Worm (Caenorhabditis elegans) whole organism, young adult: Measurements from ENCODE around the gene C28D4.18.

ENCODE experiments used
- F33H1.4 ChIP-seq: fragments of 200-800 bp; sonication (Bioruptor generic); IDR thresholded peaks from 2 replicates; pipeline ENCODE4 v1.3.6; 2022; ENCODE audit warnings: missing genetic modification reagents, missing genetic modification characterization, missing compliant biosample characterization
- T26A5.8 ChIP-seq: sonication (generic microtip); optimal IDR thresholded peaks from 2 replicates; lab custom pipeline; 2016; ENCODE audit warnings: missing genetic modification characterization, missing compliant biosample characterization
- ZK185.1 ChIP-seq: sonication (generic microtip); optimal IDR thresholded peaks from 2 replicates; lab custom pipeline; 2016; ENCODE audit warnings: mild to moderate bottlenecking, missing genetic modification characterization, missing compliant biosample characterization; ENCODE audit not compliant: poor library complexity, severe bottlenecking
- ama-1 ChIP-seq, 3 experiments: fragments of 150-350 bp in 1 of 3; sonication (generic microtip) in 2 of 3; optimal IDR thresholded peaks; 2 replicates each; lab custom pipeline; 2014 to 2018; ENCODE audit warnings: missing biosample characterization in 2 of 3, missing genetic modification characterization in 2 of 3, missing genetic modification reagents in 2 of 3
- ceh-58 ChIP-seq: fragments of 200-800 bp; sonication (Bioruptor generic); IDR thresholded peaks from 2 replicates; pipeline ENCODE4 v1.3.6; 2022; ENCODE audit warnings: missing genetic modification characterization, missing compliant biosample characterization
- dpff-1 ChIP-seq: sonication (generic microtip); optimal IDR thresholded peaks from 2 replicates; lab custom pipeline; 2017; ENCODE audit warnings: mild to moderate bottlenecking, missing genetic modification characterization, missing compliant biosample characterization
- efl-1 ChIP-seq: fragments of 150-350 bp; optimal IDR thresholded peaks from 2 replicates; lab custom pipeline; 2014; ENCODE audit warnings: missing biosample characterization, missing genetic modification reagents, missing genetic modification characterization
- egl-44 ChIP-seq: fragments of 200-800 bp; sonication (Bioruptor generic); IDR thresholded peaks from 2 replicates; pipeline ENCODE4 v1.3.6; 2022; ENCODE audit warnings: missing genetic modification reagents, missing genetic modification characterization, missing compliant biosample characterization
- hmg-20 ChIP-seq: fragments of 200-800 bp; sonication (Bioruptor generic); IDR thresholded peaks from 2 replicates; pipeline ENCODE4 v1.3.6; 2022; ENCODE audit warnings: missing genetic modification reagents, missing genetic modification characterization, missing compliant biosample characterization
- lin-40 ChIP-seq: sonication (generic microtip); optimal IDR thresholded peaks from 2 replicates; lab custom pipeline; 2016; ENCODE audit warnings: missing genetic modification characterization, mild to moderate bottlenecking, missing compliant biosample characterization, missing genotype, missing genetic modification reagents
- madf-3 ChIP-seq: fragments of 200-800 bp; sonication (Bioruptor generic); IDR thresholded peaks from 2 replicates; pipeline ENCODE4 v1.3.6; 2022; ENCODE audit warnings: missing genetic modification reagents, missing genetic modification characterization, missing compliant biosample characterization
- madf-6 ChIP-seq: fragments of 200-800 bp; sonication (Bioruptor generic); IDR thresholded peaks from 2 replicates; pipeline ENCODE4 v1.3.6; 2022; ENCODE audit warnings: missing genetic modification reagents, missing genetic modification characterization, missing compliant biosample characterization
- snpc-1.3 ChIP-seq: sonication (generic microtip); optimal IDR thresholded peaks from 2 replicates; lab custom pipeline; 2017; ENCODE audit warnings: missing genetic modification characterization, mild to moderate bottlenecking, missing compliant biosample characterization, antibody characterized with exemption, moderate library complexity, missing genotype, missing genetic modification reagents; ENCODE audit not compliant: insufficient read depth
- tbp1 ChIP-seq: fragments of 200-800 bp; sonication (Bioruptor generic); optimal IDR thresholded peaks from 2 replicates; lab custom pipeline; 2018; ENCODE audit warnings: mild to moderate bottlenecking, missing genetic modification characterization, missing compliant biosample characterization

- no peak for TF ChIP-seq snpc-1.3 (tag; lab: Kevin White, UChicago)
- no peak for TF ChIP-seq madf-3 (GFP tag; lab: Robert Waterston, UW)
- TF ChIP-seq dpff-1 (tag; lab: Kevin White, UChicago): no peak
- no peak for TF ChIP-seq ama-1 (optimal IDR thresholded peaks at IDR 0.05; lab: Kevin White, UChicago)
- TF ChIP-seq ama-1 (GFP tag; optimal IDR thresholded peaks at IDR 0.05; lab: Kevin White, UChicago): no peak
- no peak for TF ChIP-seq F33H1.4
- no peak for TF ChIP-seq tbp1 (GFP tag; lab: Kevin White, UChicago)
- TF ChIP-seq ZK185.1 (tag; lab: Kevin White, UChicago): no peak
- no peak for TF ChIP-seq ceh-58
- TF ChIP-seq madf-6 (GFP tag; lab: Robert Waterston, UW): no peak
- TF ChIP-seq efl-1 (GFP tag; lab: Kevin White, UChicago): no peak
- TF ChIP-seq lin-40 (tag; lab: Kevin White, UChicago): no peak
- TF ChIP-seq egl-44 (GFP tag; lab: Robert Waterston, UW): no peak
- TF ChIP-seq hmg-20 (GFP tag; lab: Robert Waterston, UW): no peak
- no peak for TF ChIP-seq T26A5.8 (tag; lab: Kevin White, UChicago)
Measured at ce11 chrIV:9676535-9676934, 48.5 kb upstream of the C28D4.18 start.
